Fruit fly (Drosophila melanogaster): Measurements from ENCODE around the gene rho-4.
A peak's percentile ranks its signal among the peaks of the same experiment; 100 is the strongest.

rho-4 gene

dm6 chrX:11573529-11573928, 26.1 kb upstream of the rho-4 start, which contains the start of gene CG11696:
Gene CG11696, plus strand, starts transcription at chrX:11573731.
- TF ChIP-seq CG32121 (GFP tag; IDR thresholded peaks at IDR 0.05) (no peak), CG17806 (tag; optimal IDR thresholded peaks at IDR 0.05) (no peak)

dm6 chrX:11576540-11576939, 23.1 kb upstream of the rho-4 start, which contains the start of gene CG11695:
Gene CG11695, plus strand, starts transcription at chrX:11576883.
- TF ChIP-seq fd96Ca (GFP tag; IDR thresholded peaks at IDR 0.05) = peak; percentile 47; the same call in 1 of the 3 replicates
- peak; percentile 49 for TF ChIP-seq Ets98B (GFP tag; IDR thresholded peaks at IDR 0.05)
- TF ChIP-seq CG32121 (GFP tag; IDR thresholded peaks at IDR 0.05) = peak; percentile 41; the same call in 1 of the 2 replicates
- TF ChIP-seq CG14655 (GFP tag; optimal IDR thresholded peaks at IDR 0.05) = no peak
- peak; percentile 55 for TF ChIP-seq gl (tag; optimal IDR thresholded peaks at IDR 0.05)
- TF ChIP-seq D1 (tag; optimal IDR thresholded peaks at IDR 0.05) = no peak
- TF ChIP-seq rn (GFP tag; IDR thresholded peaks at IDR 0.05) = 0 out of 2 replicates have a peak, but pooled peaks have one; percentile 9
- peak; percentile 58 for TF ChIP-seq CG8301 (tag; optimal IDR thresholded peaks at IDR 0.05)
- TF ChIP-seq CG10348 (GFP tag; IDR thresholded peaks at IDR 0.05) = 0 out of 2 replicates have a peak, but pooled peaks have one; percentile 23
- peak; percentile 78 for TF ChIP-seq CG15710 (tag; optimal IDR thresholded peaks at IDR 0.05)
- TF ChIP-seq CG9948 (tag; optimal IDR thresholded peaks at IDR 0.05) = peak; percentile 51
- TF ChIP-seq Pif1A (GFP tag; optimal IDR thresholded peaks at IDR 0.05) = no peak
- TF ChIP-seq CG13204 (GFP tag; optimal IDR thresholded peaks at IDR 0.05) = no peak
- TF ChIP-seq CG8159 (tag; optimal IDR thresholded peaks at IDR 0.05) = peak; percentile 74
- TF ChIP-seq EcR (GFP tag; optimal IDR thresholded peaks at IDR 0.05) = peak; percentile 2
- peak; percentile 27; the same call in 1 of the 2 replicates for TF ChIP-seq CG12605 (GFP tag; IDR thresholded peaks at IDR 0.05)
- peak; percentile 49 for TF ChIP-seq CG17806 (tag; optimal IDR thresholded peaks at IDR 0.05)
- TF ChIP-seq Pif1B (GFP tag; optimal IDR thresholded peaks at IDR 0.05) = no peak
- peak; percentile 58 for TF ChIP-seq CG34367 (tag; optimal IDR thresholded peaks at IDR 0.05)
- peak; percentile 77; the same call in 2 of the 3 replicates for TF ChIP-seq CG4496 (GFP tag; IDR thresholded peaks at IDR 0.05)
- peak; percentile 59 for TF ChIP-seq Snoo (tag; optimal IDR thresholded peaks at IDR 0.05)

DNA sequence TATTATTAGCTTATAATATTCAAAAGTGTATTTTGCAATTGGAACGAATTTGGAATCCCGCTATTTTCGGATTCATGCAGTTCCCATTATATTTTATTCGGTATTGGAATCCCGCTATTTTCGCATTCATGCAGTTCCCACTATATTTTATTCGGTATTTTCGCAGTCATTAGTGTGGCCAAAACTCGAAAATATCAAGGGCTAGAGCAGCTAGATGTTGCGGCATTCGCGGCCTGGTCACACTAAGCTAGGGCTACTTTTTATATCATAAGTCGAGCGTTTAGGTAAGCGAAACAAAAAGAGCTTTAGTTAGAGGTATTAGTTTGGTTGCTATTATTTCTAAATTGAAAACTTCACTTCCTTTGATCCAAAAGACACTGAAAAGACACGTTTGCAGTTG, 20.8 kb upstream of the rho-4 start:
- TF ChIP-seq CG13204 (GFP tag; optimal IDR thresholded peaks at IDR 0.05) (no peak), fd96Ca (GFP tag; IDR thresholded peaks at IDR 0.05) (no peak), gl (tag; optimal IDR thresholded peaks at IDR 0.05) (no peak), rn (GFP tag; IDR thresholded peaks at IDR 0.05) (no peak), CG17806 (tag; optimal IDR thresholded peaks at IDR 0.05) (no peak), Snoo (tag; optimal IDR thresholded peaks at IDR 0.05) (no peak)

DNA sequence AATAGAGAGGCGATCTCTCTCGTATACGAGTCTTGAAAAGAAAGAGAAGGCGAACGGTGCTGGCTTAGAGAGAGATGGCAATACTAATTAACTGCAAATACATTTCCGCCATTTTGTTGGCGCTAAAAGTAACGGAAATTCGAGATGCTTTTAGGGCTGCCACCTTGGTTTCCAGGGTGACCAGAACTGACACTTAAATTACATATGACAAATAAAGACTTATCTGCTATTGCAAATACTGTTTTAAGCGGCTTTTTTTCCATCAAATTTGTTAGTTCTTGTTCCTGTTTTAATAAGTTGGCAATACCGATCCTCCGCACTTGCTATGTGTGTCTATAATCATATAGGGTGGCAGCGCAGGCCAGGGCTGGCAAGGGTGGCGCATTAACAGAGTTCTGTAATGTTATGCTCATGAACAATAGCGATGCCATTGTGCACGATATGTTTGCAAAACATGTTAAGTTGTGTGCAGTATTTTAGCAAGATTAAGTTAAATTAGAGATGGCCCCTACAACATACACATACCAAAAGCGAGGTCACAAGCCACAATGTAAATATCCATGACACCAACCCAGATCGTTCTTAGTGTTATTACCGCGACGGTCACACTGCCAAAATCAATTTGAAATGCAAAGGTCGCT, 19.3 kb upstream of the rho-4 start, which contains the start of gene nod:
TSS of gene nod (plus strand) at position 573 of the 641 bp plus-strand sequence.
- peak; percentile 4 for TF ChIP-seq CG8301 (tag; optimal IDR thresholded peaks at IDR 0.05)
- TF ChIP-seq CG8159 (tag; optimal IDR thresholded peaks at IDR 0.05) = peak; percentile 35
- peak; percentile 2 for TF ChIP-seq CG34367 (tag; optimal IDR thresholded peaks at IDR 0.05)
- 0 out of 3 replicates have a peak, but pooled peaks have one; percentile 45 for TF ChIP-seq CG4496 (GFP tag; IDR thresholded peaks at IDR 0.05)
- peak; percentile 35 for TF ChIP-seq CG17806 (tag; optimal IDR thresholded peaks at IDR 0.05)
- peak; percentile 47; the same call in 1 of the 2 replicates for TF ChIP-seq CG32121 (GFP tag; IDR thresholded peaks at IDR 0.05)
- TF ChIP-seq CG15710 (tag; optimal IDR thresholded peaks at IDR 0.05) = peak; percentile 9
- TF ChIP-seq EcR (GFP tag; optimal IDR thresholded peaks at IDR 0.05) = no peak
- no peak for TF ChIP-seq CG10348 (GFP tag; IDR thresholded peaks at IDR 0.05)
- no peak for TF ChIP-seq gl (tag; optimal IDR thresholded peaks at IDR 0.05)
- TF ChIP-seq CG12605 (GFP tag; IDR thresholded peaks at IDR 0.05) = 0 out of 2 replicates have a peak, but pooled peaks have one; percentile 21
- peak; percentile 31 for TF ChIP-seq Snoo (tag; optimal IDR thresholded peaks at IDR 0.05)
- TF ChIP-seq rn (GFP tag; IDR thresholded peaks at IDR 0.05) = no peak
- TF ChIP-seq fd96Ca (GFP tag; IDR thresholded peaks at IDR 0.05) = 0 out of 3 replicates have a peak, but pooled peaks have one; percentile 55
- peak; percentile 27 for TF ChIP-seq CG9948 (tag; optimal IDR thresholded peaks at IDR 0.05)

dm6 chrX:11584075-11584474, 15.6 kb upstream of the rho-4 start, which contains the start of gene pkm:
Gene pkm, minus strand, starts transcription at chrX:11584175.
- TF ChIP-seq CG32121 (GFP tag; IDR thresholded peaks at IDR 0.05) = no peak
- no peak for TF ChIP-seq CG17806 (tag; optimal IDR thresholded peaks at IDR 0.05)
- no peak for TF ChIP-seq CG4496 (GFP tag; IDR thresholded peaks at IDR 0.05)
- TF ChIP-seq CG13204 (GFP tag; optimal IDR thresholded peaks at IDR 0.05) = no peak
- TF ChIP-seq Snoo (tag; optimal IDR thresholded peaks at IDR 0.05) = no peak
- TF ChIP-seq CG8159 (tag; optimal IDR thresholded peaks at IDR 0.05) = no peak
- TF ChIP-seq CG15710 (tag; optimal IDR thresholded peaks at IDR 0.05) = no peak
- TF ChIP-seq CG10348 (GFP tag; IDR thresholded peaks at IDR 0.05) = no peak
- TF ChIP-seq EcR (GFP tag; optimal IDR thresholded peaks at IDR 0.05) = no peak
- no peak for TF ChIP-seq CG34367 (tag; optimal IDR thresholded peaks at IDR 0.05)
- TF ChIP-seq D1 (tag; optimal IDR thresholded peaks at IDR 0.05) = no peak
- TF ChIP-seq Pif1A (GFP tag; optimal IDR thresholded peaks at IDR 0.05) = no peak
- no peak for TF ChIP-seq CG12605 (GFP tag; IDR thresholded peaks at IDR 0.05)

DNA sequence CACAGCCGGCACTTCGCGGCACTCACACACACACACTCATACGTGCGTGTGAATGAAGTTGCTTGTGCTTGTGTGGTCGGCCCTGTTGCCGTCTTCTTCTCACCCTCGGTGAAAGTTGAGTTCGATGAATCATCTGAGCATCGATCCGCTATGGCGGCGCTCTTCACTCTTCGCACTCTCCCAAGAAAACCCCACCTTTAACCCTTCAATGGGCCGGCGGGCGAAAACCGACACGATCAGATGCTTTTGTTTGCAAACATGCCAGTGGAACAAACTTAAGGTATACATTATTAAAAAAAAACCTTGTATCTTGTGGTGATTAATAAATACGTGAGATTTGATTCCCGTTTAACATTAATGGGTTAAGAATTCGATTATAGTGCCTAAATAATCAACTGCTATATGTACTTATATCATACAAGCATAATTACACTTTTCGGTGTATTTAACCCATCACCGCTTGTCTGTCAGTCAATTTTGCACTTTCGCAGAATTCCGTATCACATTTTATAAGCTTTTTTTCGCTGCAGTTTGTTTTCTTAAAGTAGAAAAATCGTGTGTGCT, 1.2 kb downstream of the rho-4 start:
- TF ChIP-seq CG4496 (GFP tag; IDR thresholded peaks at IDR 0.05) (peak; percentile 31; the same call in 2 of the 3 replicates), Pif1A (GFP tag; optimal IDR thresholded peaks at IDR 0.05) (peak; percentile 63), CG17806 (tag; optimal IDR thresholded peaks at IDR 0.05) (peak; percentile 27), CG34367 (tag; optimal IDR thresholded peaks at IDR 0.05) (no peak), CG14655 (GFP tag; optimal IDR thresholded peaks at IDR 0.05) (no peak), CG8301 (tag; optimal IDR thresholded peaks at IDR 0.05) (peak; percentile 15), CG15710 (tag; optimal IDR thresholded peaks at IDR 0.05) (peak; percentile 25), EcR (GFP tag; optimal IDR thresholded peaks at IDR 0.05) (peak; percentile 67), Snoo (tag; optimal IDR thresholded peaks at IDR 0.05) (peak; percentile 6), CG32121 (GFP tag; IDR thresholded peaks at IDR 0.05) (no peak), CG9948 (tag; optimal IDR thresholded peaks at IDR 0.05) (no peak), Ets98B (GFP tag; IDR thresholded peaks at IDR 0.05) (no peak), fd96Ca (GFP tag; IDR thresholded peaks at IDR 0.05) (peak; percentile 49; the same call in 1 of the 3 replicates), Pif1B (GFP tag; optimal IDR thresholded peaks at IDR 0.05) (peak; percentile 55)
